Fruit fly (Drosophila melanogaster): ENCODE results near the gene IPIP.

The IPIP gene

DNA sequence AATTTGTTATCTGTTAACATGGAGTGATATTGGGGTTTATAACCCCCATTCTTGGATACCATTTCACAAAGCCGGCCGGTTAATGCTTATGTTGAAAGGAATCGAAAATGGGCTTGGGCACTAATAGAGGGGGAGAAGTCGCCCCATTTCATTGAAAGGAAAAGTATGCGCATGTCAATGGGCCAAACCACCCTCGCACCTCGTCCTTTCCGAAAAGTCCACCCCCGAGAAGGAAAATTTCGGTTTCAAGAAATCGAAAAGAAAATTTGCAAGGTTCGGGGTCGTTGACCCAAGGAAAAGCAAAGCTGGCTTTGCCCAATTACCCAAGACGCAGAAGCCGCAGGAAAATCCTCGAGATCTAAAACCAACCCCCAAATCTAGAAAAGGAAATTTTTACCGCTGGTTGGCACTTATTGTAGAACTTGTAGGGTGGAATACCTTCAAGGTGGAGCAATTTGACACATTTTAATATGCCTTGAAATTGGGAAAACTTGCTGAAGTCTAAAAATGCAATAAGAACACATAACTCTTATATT, 29.1 kb downstream of the IPIP start:
- TF ChIP-seq h (optimal IDR thresholded peaks at IDR 0.05) (no peak), Myc (optimal IDR thresholded peaks at IDR 0.05) (no peak), psq (optimal IDR thresholded peaks at IDR 0.05) (no peak), Sin3A (optimal IDR thresholded peaks at IDR 0.05) (no peak), insv (optimal IDR thresholded peaks at IDR 0.05) (no peak), ttk (optimal IDR thresholded peaks at IDR 0.05) (no peak)

DNA sequence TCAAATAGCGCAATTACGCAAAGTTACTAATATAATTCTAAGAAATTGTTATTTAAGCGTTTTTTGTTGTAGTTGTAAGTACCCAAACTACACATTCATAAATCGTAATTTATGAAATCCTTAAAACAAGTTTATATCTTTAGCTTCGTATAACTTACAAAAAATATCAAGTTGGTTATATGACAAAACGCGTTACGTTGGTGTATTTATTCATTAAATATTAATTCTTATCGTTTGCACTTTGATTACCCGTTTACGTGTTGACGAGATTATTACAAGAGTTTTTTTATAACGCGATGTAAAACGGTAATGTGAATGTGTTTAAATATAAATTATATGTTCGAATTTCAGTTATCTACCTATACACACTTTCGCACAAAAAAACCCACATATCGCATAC, 29.8 kb downstream of the IPIP start:
- TF ChIP-seq h (optimal IDR thresholded peaks at IDR 0.05) (no peak), Sin3A (optimal IDR thresholded peaks at IDR 0.05) (no peak), insv (optimal IDR thresholded peaks at IDR 0.05) (no peak), Myc (optimal IDR thresholded peaks at IDR 0.05) (no peak), ttk (optimal IDR thresholded peaks at IDR 0.05) (no peak), psq (optimal IDR thresholded peaks at IDR 0.05) (no peak)

DNA sequence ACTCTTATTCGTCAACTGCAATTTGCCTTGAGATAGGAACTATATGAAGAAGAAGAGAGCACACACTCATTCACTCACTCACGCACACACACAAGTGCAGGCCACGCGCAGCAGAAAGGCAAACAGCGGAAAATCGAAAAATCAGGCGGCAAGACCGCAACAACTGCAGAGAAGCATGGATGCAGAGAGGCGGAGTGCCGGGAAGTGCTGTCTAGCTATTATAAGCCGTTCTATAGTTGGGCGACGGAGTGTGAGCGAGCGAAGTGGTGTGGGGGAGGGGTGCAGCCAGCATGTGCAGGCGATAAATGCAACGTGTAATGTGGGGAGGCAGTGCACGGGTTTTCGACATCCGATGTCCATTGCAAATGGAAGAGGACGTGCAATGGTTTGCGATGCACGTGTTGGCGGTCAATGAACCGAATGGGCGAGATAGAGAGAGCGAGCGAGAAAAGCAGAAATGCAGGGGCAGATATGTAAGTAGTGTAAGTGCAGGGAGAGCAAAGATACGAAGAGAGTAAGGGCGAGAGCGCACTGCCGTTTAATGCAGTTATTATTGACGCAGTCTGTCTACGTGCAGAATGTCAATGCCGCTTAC, 31.1 kb downstream of the IPIP start:
- TF ChIP-seq psq (optimal IDR thresholded peaks at IDR 0.05): no peak
- TF ChIP-seq ttk (optimal IDR thresholded peaks at IDR 0.05): no peak
- TF ChIP-seq h (optimal IDR thresholded peaks at IDR 0.05): no peak
- TF ChIP-seq Myc (optimal IDR thresholded peaks at IDR 0.05): no peak
- no peak for TF ChIP-seq Sin3A (optimal IDR thresholded peaks at IDR 0.05)
- TF ChIP-seq insv (optimal IDR thresholded peaks at IDR 0.05): no peak

DNA sequence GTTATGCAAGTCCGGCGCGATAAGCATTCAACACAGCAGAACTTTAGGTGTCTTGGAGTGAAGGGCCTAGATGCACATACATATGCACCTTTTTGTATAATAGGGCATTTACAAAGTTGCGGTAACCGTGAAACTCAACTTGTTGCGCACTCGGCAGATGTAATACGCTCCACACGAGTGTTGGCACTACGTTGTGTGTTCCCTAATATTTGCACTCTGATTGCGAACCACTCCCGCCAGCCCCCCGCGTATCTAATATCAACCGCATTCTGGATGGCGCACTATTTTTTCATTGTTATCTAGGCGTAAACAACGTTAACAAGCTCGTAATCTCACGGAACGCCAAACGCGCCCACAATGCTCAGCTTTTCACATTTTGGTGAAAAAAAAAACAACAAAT, 32.5 kb downstream of the IPIP start:
- TF ChIP-seq ttk (optimal IDR thresholded peaks at IDR 0.05) (no peak), Myc (optimal IDR thresholded peaks at IDR 0.05) (no peak), h (optimal IDR thresholded peaks at IDR 0.05) (no peak), insv (optimal IDR thresholded peaks at IDR 0.05) (no peak), psq (optimal IDR thresholded peaks at IDR 0.05) (no peak), Sin3A (optimal IDR thresholded peaks at IDR 0.05) (no peak)

DNA sequence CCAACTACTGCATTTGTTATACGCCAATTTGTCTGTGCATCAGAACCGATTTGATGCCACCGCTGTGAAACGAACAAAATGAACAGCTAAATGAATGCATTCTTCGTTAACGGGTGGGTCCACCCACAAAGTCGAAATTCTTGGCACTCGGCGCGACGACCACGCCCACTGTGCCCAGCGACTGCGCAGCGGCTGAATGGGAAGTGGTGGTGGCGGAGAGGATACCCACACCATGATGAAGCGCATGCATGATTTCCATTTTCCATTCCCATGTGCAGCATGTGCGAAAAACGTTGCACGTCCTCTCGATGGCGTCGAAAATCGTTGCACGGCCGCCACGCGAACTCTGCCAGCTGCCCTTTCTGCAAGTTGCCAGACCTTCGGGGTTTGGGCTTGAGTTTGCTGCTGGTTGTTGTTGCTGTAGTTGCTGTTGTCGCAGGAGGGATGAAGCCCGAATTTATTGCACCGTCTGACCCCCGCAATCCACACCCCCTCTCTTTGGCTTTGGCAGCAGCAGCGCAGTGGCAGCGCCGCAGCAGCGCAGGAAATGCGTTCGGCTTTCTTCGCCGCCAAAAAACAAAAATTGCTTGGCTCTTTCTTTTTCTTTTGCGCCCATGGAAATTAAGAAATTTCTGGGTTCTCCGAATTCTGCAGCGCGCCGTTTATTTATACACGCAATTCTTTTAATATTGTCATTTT, 33.5 kb downstream of the IPIP start:
- no peak for TF ChIP-seq ttk (optimal IDR thresholded peaks at IDR 0.05)
- TF ChIP-seq psq (optimal IDR thresholded peaks at IDR 0.05): no peak
- no peak for TF ChIP-seq Myc (optimal IDR thresholded peaks at IDR 0.05)
- TF ChIP-seq insv (optimal IDR thresholded peaks at IDR 0.05): no peak
- no peak for TF ChIP-seq h (optimal IDR thresholded peaks at IDR 0.05)
- TF ChIP-seq Sin3A (optimal IDR thresholded peaks at IDR 0.05): no peak

DNA sequence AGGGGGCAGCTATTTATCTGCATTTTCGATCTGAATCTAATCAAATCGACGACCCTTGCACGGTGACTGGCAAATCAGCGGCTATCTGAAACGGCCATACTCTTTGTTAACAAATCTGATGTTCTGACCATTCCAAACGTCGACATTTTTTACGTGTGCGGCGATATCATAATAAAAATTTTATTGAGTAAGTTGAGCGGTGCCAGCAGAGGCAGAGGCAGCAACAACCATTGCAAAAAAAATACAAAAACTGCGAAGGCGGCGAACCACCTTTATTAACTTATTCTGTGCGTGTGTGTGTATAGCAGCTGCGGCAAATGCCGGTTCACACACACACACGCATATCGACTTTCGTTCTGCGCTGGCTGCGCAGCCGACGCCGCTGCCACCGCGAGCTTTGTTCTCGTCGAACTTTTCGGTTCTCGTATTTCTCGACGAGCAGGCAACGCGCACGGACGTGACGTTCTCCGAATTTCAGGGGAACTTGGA, 34.4 kb downstream of the IPIP start, which contains the start of gene Kr-h1:
TSS of gene Kr-h1 (plus strand) at position 447 of the 489 bp plus-strand sequence.
- TF ChIP-seq Myc (optimal IDR thresholded peaks at IDR 0.05): no peak
- no peak for TF ChIP-seq Sin3A (optimal IDR thresholded peaks at IDR 0.05)
- no peak for TF ChIP-seq psq (optimal IDR thresholded peaks at IDR 0.05)
- no peak for TF ChIP-seq h (optimal IDR thresholded peaks at IDR 0.05)
- no peak for TF ChIP-seq ttk (optimal IDR thresholded peaks at IDR 0.05)
- no peak for TF ChIP-seq insv (optimal IDR thresholded peaks at IDR 0.05)

DNA sequence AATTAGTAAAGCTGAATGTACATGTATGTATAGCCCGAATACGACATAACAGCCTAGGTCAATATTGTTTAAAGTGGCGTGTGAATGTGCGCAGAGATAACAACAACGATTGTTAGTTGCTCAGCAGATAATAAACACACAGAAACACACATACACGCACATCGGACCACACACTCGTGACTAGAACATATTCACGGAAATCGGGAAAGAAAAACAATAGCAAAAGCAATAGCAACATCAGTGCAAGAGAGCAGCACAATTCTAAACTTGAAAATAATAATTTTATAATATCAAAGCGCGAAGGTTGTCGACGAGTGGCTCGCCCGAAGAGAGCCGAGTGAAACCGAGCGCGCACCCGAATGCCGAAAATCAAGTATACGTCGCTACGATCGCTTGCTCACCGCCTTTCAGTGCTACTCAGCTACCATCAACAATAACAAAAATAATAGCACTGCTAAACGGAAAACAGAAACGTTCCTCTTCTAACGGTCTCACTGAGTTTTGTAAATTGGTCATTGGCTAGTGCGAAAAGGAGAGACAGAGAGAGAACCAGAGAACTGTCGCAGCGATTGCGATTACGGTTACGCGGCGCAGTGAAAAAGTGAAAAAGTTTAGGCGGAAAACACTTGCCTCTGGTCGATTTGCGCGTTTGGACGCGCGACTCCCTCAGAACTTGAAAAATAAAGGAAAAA, 35.3 kb downstream of the IPIP start:
- TF ChIP-seq insv (optimal IDR thresholded peaks at IDR 0.05) (no peak), ttk (optimal IDR thresholded peaks at IDR 0.05) (no peak), h (optimal IDR thresholded peaks at IDR 0.05) (no peak), Myc (optimal IDR thresholded peaks at IDR 0.05) (no peak), psq (optimal IDR thresholded peaks at IDR 0.05) (no peak), Sin3A (optimal IDR thresholded peaks at IDR 0.05) (no peak)

DNA sequence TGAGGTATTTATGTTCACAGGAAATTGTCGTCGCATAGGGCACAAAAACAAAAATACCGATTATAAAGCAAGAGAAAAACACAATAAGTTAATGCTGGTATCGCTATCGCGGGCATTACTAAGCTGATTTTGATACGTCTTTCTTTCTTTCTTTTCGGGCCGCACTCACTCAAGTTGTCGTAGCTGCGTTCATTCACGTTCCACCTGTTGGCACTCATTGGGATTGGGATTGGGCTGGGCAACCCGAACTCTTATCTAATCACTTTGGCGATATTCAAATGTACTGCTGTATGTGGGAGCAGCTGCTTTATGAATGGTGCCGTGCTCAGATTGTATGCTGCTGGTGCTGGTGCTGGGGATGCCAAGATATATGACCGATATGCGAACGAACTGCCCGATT, 36.9 kb downstream of the IPIP start:
- TF ChIP-seq Sin3A (optimal IDR thresholded peaks at IDR 0.05) (no peak), h (optimal IDR thresholded peaks at IDR 0.05) (no peak), insv (optimal IDR thresholded peaks at IDR 0.05) (no peak), ttk (optimal IDR thresholded peaks at IDR 0.05) (no peak), psq (optimal IDR thresholded peaks at IDR 0.05) (no peak), Myc (optimal IDR thresholded peaks at IDR 0.05) (no peak)

DNA sequence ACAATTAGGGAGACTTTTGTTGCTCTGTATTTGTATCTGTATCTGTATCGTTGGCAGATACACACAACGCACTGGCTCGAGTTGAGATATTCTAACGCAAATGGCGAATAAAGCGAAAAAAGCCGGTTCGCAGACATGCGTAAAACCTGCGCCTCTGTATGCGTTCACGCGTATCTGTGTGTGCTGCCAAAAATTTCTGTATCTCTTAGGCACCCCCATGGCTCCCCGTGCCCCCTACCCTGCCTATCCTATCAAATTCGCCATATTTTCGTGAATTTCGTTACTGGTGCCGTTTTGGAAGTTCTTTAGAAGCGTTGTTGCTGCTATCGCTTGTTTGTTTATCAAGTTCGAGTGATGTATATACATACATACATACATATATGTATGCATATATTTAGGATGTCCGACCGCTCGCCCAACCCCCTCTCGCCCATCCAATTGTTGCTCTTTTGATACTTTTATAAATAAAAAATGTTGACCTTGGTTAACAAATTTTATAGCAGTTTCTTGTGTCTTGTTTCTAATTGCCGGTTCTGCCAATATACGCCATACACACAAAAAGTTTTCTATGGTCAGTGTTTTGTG, 38.0 kb downstream of the IPIP start:
- TF ChIP-seq Sin3A (optimal IDR thresholded peaks at IDR 0.05): no peak
- TF ChIP-seq h (optimal IDR thresholded peaks at IDR 0.05): no peak
- no peak for TF ChIP-seq ttk (optimal IDR thresholded peaks at IDR 0.05)
- no peak for TF ChIP-seq insv (optimal IDR thresholded peaks at IDR 0.05)
- no peak for TF ChIP-seq Myc (optimal IDR thresholded peaks at IDR 0.05)
- no peak for TF ChIP-seq psq (optimal IDR thresholded peaks at IDR 0.05)

DNA sequence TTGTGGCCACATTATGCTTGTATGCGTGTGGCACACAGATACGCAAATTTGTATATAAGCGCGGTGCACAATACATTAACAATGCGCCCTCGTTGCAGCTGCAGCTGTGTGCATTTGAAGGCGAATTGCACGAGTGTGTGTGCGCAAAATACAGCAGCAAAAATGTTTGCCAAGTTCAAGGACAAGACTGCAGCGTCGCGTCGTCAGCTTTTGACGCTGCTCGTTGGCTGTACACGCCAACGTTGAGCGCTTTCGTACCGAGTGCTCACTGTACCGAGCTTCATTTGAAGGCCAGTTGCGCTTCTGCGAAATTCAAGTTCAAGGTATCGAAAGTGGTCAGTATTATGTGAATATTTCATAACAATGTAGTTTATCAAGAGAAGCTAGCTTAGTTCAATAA, 39.0 kb downstream of the IPIP start:
- TF ChIP-seq Sin3A (optimal IDR thresholded peaks at IDR 0.05) (no peak), insv (optimal IDR thresholded peaks at IDR 0.05) (no peak), h (optimal IDR thresholded peaks at IDR 0.05) (no peak), ttk (optimal IDR thresholded peaks at IDR 0.05) (no peak), psq (optimal IDR thresholded peaks at IDR 0.05) (no peak), Myc (optimal IDR thresholded peaks at IDR 0.05) (no peak)

DNA sequence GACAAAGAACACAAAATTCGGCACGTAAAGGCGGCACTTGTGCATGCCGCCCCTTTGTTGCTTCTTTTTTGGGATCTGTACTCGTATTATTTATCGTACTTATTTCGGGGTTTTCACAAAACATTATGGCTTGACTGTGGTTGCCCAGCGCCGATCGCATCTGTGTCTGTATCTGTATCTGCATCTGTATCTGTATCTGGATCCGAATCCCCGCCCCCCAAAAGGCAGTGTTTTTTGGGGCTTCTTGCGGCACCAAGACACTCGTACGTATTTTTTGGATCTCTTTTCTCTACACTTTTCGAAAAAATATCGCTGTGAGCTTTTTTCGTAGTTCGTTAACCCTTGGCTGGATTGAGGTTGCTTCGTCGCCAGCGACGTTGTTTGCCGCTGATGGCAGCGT, 39.9 kb downstream of the IPIP start:
- no peak for TF ChIP-seq h (optimal IDR thresholded peaks at IDR 0.05)
- TF ChIP-seq psq (optimal IDR thresholded peaks at IDR 0.05): no peak
- no peak for TF ChIP-seq Sin3A (optimal IDR thresholded peaks at IDR 0.05)
